Worm (Caenorhabditis elegans) whole organism, L4 larva: ENCODE measurements around the gene Y82E9BR.18.
A peak's percentile ranks its signal among the peaks of the same experiment; 100 is the strongest.

Experiments
- F26F4.8 ChIP-seq: fragments of 200-800 bp; sonication (Bioruptor generic); conservative IDR thresholded peaks from 2 replicates; pipeline ENCODE4 v1.3.6; 2022; ENCODE audit warnings: missing genetic modification characterization, missing compliant biosample characterization
- F49E8.2 ChIP-seq: sonication (generic microtip); optimal IDR thresholded peaks from 2 replicates; lab custom pipeline; 2016; ENCODE audit warnings: missing compliant biosample characterization, mild to moderate bottlenecking, missing genetic modification characterization, borderline replicate concordance
- R02D3.7 ChIP-seq: fragments of 150-350 bp; sonication (generic microtip); optimal IDR thresholded peaks from 3 replicates; lab custom pipeline; 2014; ENCODE audit warnings: missing biosample characterization, missing genetic modification characterization
- T20F7.1 ChIP-seq: fragments of 200-800 bp; sonication (Bioruptor generic); optimal IDR thresholded peaks from 2 replicates; lab custom pipeline; 2018; ENCODE audit warnings: mild to moderate bottlenecking, missing genetic modification characterization, missing compliant biosample characterization
- T26A8.4 ChIP-seq: fragments of 200-800 bp; sonication (Bioruptor generic); IDR thresholded peaks from 2 replicates; pipeline ENCODE4 v1.3.6; 2022; ENCODE audit warnings: missing genetic modification characterization, missing compliant biosample characterization
- aha-1 ChIP-seq: fragments of 150-350 bp; peaks from one replicate; lab custom pipeline; 2014; ENCODE audit warnings: missing biosample characterization, missing genetic modification characterization
- ceh-28 ChIP-seq: fragments of 150-350 bp; optimal IDR thresholded peaks from 2 replicates; lab custom pipeline; 2014; ENCODE audit warnings: missing biosample characterization, missing genetic modification reagents, missing genetic modification characterization
- ceh-82 ChIP-seq: sonication (generic microtip); optimal IDR thresholded peaks from 2 replicates; lab custom pipeline; 2017; ENCODE audit warnings: missing biosample characterization, missing genetic modification characterization
- ctbp-1 ChIP-seq: fragments of 200-800 bp; sonication (Bioruptor generic); IDR thresholded peaks from 2 replicates; pipeline ENCODE4 v1.3.6; 2022; ENCODE audit warnings: missing genetic modification reagents, missing genetic modification characterization, missing compliant biosample characterization
- daf-8 ChIP-seq: fragments of 200-800 bp; sonication (Bioruptor generic); IDR thresholded peaks from 2 replicates; pipeline ENCODE4 v1.3.6; 2022; ENCODE audit warnings: missing genetic modification characterization, missing compliant biosample characterization
- dmd-8 ChIP-seq: fragments of 200-800 bp; sonication (Bioruptor generic); IDR thresholded peaks from 2 replicates; pipeline ENCODE4 v1.3.6; 2022; ENCODE audit warnings: missing genetic modification characterization, missing compliant biosample characterization
- dpl-1 ChIP-seq: fragments of 150-350 bp; optimal IDR thresholded peaks from 2 replicates; lab custom pipeline; 2014; ENCODE audit warnings: missing biosample characterization, missing genetic modification reagents, missing genetic modification characterization
- duxl-1 ChIP-seq: sonication (generic microtip); optimal IDR thresholded peaks from 2 replicates; lab custom pipeline; 2016; ENCODE audit warnings: mild to moderate bottlenecking, missing genetic modification characterization, moderate library complexity, missing compliant biosample characterization; ENCODE audit not compliant: poor library complexity
- dve-1 ChIP-seq: sonication (generic microtip); optimal IDR thresholded peaks from 2 replicates; lab custom pipeline; 2017; ENCODE audit warnings: antibody characterized with exemption, mild to moderate bottlenecking, missing genetic modification characterization, missing compliant biosample characterization; ENCODE audit not compliant: insufficient read depth
- egl-27 ChIP-seq: sonication (generic microtip); optimal IDR thresholded peaks from 3 replicates; lab custom pipeline; 2017; ENCODE audit warnings: missing biosample characterization, missing genetic modification reagents, missing genetic modification characterization
- fos-1 ChIP-seq: fragments of 150-350 bp; optimal IDR thresholded peaks from 2 replicates; lab custom pipeline; 2014; ENCODE audit warnings: missing biosample characterization, missing genetic modification characterization
- hlh-30 ChIP-seq: sonication (generic microtip); optimal IDR thresholded peaks from 2 replicates; lab custom pipeline; 2017; ENCODE audit warnings: antibody characterized with exemption, mild to moderate bottlenecking, missing genetic modification characterization, missing compliant biosample characterization; ENCODE audit not compliant: insufficient read depth
- hmg-1.1 ChIP-seq: fragments of 200-800 bp; sonication (Bioruptor generic); IDR thresholded peaks from 2 replicates; pipeline ENCODE4 v1.3.6; 2022; ENCODE audit warnings: missing genetic modification reagents, missing genetic modification characterization, missing compliant biosample characterization
- lin-13 ChIP-seq: fragments of 150-350 bp; optimal IDR thresholded peaks from 2 replicates; lab custom pipeline; 2014; ENCODE audit warnings: missing biosample characterization, missing genetic modification reagents, missing genetic modification characterization
- lin-38 ChIP-seq: fragments of 200-800 bp; sonication (Bioruptor generic); IDR thresholded peaks from 2 replicates; pipeline ENCODE4 v1.3.6; 2022; ENCODE audit warnings: missing genetic modification reagents, missing genetic modification characterization, missing compliant biosample characterization
- lin-39 ChIP-seq: fragments of 150-350 bp; optimal IDR thresholded peaks from 2 replicates; lab custom pipeline; 2014; ENCODE audit warnings: missing biosample characterization, missing genetic modification reagents, missing genetic modification characterization
- lsy-2 ChIP-seq, 2 experiments: fragments of 150-350 bp in 1 of 2; sonication (generic microtip) in 1 of 2; optimal IDR thresholded peaks; 2 replicates each; lab custom pipeline; 2014 to 2017; ENCODE audit warnings: missing biosample characterization in 2 of 2, missing genetic modification characterization in 2 of 2
- mdl-1 ChIP-seq, 2 experiments: fragments of 150-350 bp in 1 of 2; sonication (generic microtip) in 1 of 2; optimal IDR thresholded peaks; 2 replicates each; lab custom pipeline; 2014 to 2017; ENCODE audit warnings: missing biosample characterization in 2 of 2, missing genetic modification characterization in 2 of 2
- mep-1 ChIP-seq: fragments of 150-350 bp; sonication (generic microtip); optimal IDR thresholded peaks from 3 replicates; lab custom pipeline; 2014; ENCODE audit warnings: missing biosample characterization, missing genetic modification characterization
- mes-2 ChIP-seq: sonication (generic microtip); optimal IDR thresholded peaks from 2 replicates; lab custom pipeline; 2016; ENCODE audit warnings: missing genotype, mild to moderate bottlenecking, missing genetic modification characterization, missing compliant biosample characterization; ENCODE audit not compliant: poor library complexity, severe bottlenecking
- mxl-3 ChIP-seq: fragments of 200-800 bp; sonication (Bioruptor generic); optimal IDR thresholded peaks from 2 replicates; lab custom pipeline; 2018; ENCODE audit warnings: mild to moderate bottlenecking, missing genetic modification characterization, missing compliant biosample characterization
- nhr-28 ChIP-seq: fragments of 150-350 bp; optimal IDR thresholded peaks from 2 replicates; lab custom pipeline; 2014; ENCODE audit warnings: missing biosample characterization, missing genetic modification characterization
- nhr-41 ChIP-seq: fragments of 200-800 bp; sonication (Bioruptor generic); IDR thresholded peaks from 2 replicates; pipeline ENCODE4 v1.3.6; 2022; ENCODE audit warnings: missing genetic modification reagents, missing genetic modification characterization, missing compliant biosample characterization
- nhr-48 ChIP-seq: sonication (generic microtip); optimal IDR thresholded peaks from 2 replicates; lab custom pipeline; 2016; ENCODE audit warnings: mild to moderate bottlenecking, missing genetic modification characterization, missing compliant biosample characterization
- nhr-6 ChIP-seq: fragments of 150-350 bp; optimal IDR thresholded peaks from 2 replicates; lab custom pipeline; 2014; ENCODE audit warnings: missing biosample characterization, missing genetic modification characterization
- nhr-77 ChIP-seq: fragments of 150-350 bp; optimal IDR thresholded peaks from 2 replicates; lab custom pipeline; 2014; ENCODE audit warnings: missing biosample characterization, missing genetic modification characterization
- rbr-2 ChIP-seq: sonication (generic microtip); optimal IDR thresholded peaks from 2 replicates; lab custom pipeline; 2016; ENCODE audit warnings: missing genotype, missing genetic modification characterization, missing compliant biosample characterization
- snpc-1.2 ChIP-seq: fragments of 200-800 bp; sonication (Bioruptor generic); IDR thresholded peaks from 2 replicates; pipeline ENCODE4 v1.3.6; 2022; ENCODE audit warnings: missing genetic modification reagents, missing genetic modification characterization, missing compliant biosample characterization
- snpc-4 ChIP-seq: fragments of 150-350 bp; optimal IDR thresholded peaks from 2 replicates; lab custom pipeline; 2014; ENCODE audit warnings: missing biosample characterization, missing genetic modification characterization
- spr-3 ChIP-seq: fragments of 200-800 bp; sonication (Bioruptor generic); optimal IDR thresholded peaks from 2 replicates; lab custom pipeline; 2018; ENCODE audit warnings: mild to moderate bottlenecking, missing genetic modification characterization, missing compliant biosample characterization
- unc-130 ChIP-seq: sonication (generic microtip); optimal IDR thresholded peaks from 2 replicates; lab custom pipeline; 2016; ENCODE audit warnings: missing genetic modification reagents, missing genetic modification characterization, missing compliant biosample characterization
- zfp-3 ChIP-seq: fragments of 200-800 bp; sonication (Bioruptor generic); conservative IDR thresholded peaks from 2 replicates; pipeline ENCODE4 v1.3.6; 2022; ENCODE audit warnings: missing genetic modification reagents, missing genetic modification characterization, missing compliant biosample characterization
- ztf-11 ChIP-seq: fragments of 150-350 bp; optimal IDR thresholded peaks from 2 replicates; lab custom pipeline; 2014; ENCODE audit warnings: missing biosample characterization, missing genetic modification characterization
- ztf-7 ChIP-seq: fragments of 150-350 bp; optimal IDR thresholded peaks from 2 replicates; lab custom pipeline; 2014; ENCODE audit warnings: missing biosample characterization, missing genetic modification characterization

The Y82E9BR.18 gene

DNA sequence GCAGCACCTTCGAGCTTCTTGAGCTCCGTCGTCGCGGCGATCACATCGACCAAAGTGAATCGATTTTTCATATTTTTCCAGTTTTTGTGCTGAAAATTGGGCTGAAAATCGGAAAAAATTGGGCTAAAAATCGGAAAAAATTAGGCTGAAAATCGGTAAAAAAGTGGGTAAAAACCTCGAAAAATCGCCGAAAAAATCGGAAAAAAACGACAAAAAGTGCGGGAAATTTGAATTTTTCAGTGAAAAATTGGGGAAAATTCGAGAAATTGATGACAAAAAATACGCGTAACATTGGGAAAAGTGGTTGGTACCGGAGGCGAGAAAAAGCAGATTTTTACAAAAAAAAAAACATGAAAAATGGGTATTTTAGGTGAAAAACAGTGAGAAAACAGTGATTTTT, at the start of gene Y82E9BR.18:
Gene Y82E9BR.18, minus strand, starts transcription at position 101 of the 400 bp plus-strand sequence.
- no peak for TF ChIP-seq mxl-3
- no peak for TF ChIP-seq unc-130 (GFP tag; lab: Kevin White, UChicago)
- no peak for TF ChIP-seq mes-2 (tag; lab: Kevin White, UChicago)
- TF ChIP-seq duxl-1, result no peak
- TF ChIP-seq nhr-41, result no peak
- TF ChIP-seq dmd-8 (GFP tag; lab: Robert Waterston, UW), result no peak
- TF ChIP-seq egl-27 (tag; lab: Kevin White, UChicago), result no peak
- TF ChIP-seq snpc-4 (tag; lab: Kevin White, UChicago), result no peak
- no peak for TF ChIP-seq nhr-28
- no peak for TF ChIP-seq ctbp-1 (GFP tag; lab: Robert Waterston, UW)
- TF ChIP-seq, all 104 proteins: peak for 0

DNA sequence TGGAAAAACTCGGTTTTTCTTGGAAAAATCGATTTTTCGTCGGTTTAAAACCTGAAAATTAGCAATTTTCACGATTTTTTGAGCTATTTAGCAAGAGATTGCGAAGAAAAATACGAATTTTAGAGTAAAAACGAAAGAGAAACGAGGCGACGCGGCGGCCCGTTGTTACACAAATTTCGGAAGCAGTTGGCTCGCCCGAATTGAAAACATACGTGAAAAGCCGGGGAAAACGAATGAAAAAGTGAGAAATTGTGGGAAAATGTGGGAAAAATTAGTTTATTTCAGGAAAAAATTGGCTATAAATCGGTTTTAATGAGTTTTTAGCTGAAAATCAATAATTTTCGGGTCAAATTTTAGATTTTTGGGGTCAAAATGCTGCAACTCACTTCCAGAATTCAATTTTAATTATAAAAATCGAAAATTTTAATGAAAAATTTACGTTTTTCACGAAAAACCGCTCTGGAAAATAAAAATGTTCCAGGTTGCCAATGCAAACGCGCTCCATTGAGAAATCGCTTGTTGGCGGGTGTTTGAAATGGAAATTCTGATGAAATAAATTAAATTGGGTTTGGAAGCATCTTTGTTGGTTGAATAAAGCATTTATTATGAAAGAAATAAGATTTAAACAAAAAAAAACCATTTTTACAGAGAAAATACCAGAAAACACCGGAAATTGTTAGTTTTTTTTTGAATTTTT, 49.6 kb upstream of the Y82E9BR.18 start, which contains the start of gene snf-6:
Gene snf-6, minus strand, starts transcription at position 51 of the 697 bp plus-strand sequence.
- TF ChIP-seq lsy-2 (tag; optimal IDR thresholded peaks at IDR 0.05; lab: Kevin White, UChicago) (peak in 1 of 2 experiments; percentile 55), hmg-1.1 (GFP tag; lab: Robert Waterston, UW) (0 out of 2 replicates have a peak, but pooled peaks have one; percentile 11), nhr-77 (tag; lab: Kevin White, UChicago) (peak; percentile 10), T20F7.1 (GFP tag; lab: Kevin White, UChicago) (no peak), rbr-2 (no peak), R02D3.7 (tag; lab: Kevin White, UChicago) (no peak), snpc-1.2 (no peak), zfp-3 (GFP tag; lab: Robert Waterston, UW) (no peak), lin-39 (tag; lab: Kevin White, UChicago) (no peak), nhr-6 (peak; percentile 15), ztf-11 (tag; lab: Kevin White, UChicago) (no peak), dpl-1 (GFP tag; lab: Kevin White, UChicago) (peak; percentile 87), fos-1 (tag; lab: Kevin White, UChicago) (no peak), T26A8.4 (no peak), dmd-8 (GFP tag; lab: Robert Waterston, UW) (no peak), lin-38 (peak; percentile 96), F49E8.2 (tag; lab: Kevin White, UChicago) (no peak), dve-1 (tag; lab: Kevin White, UChicago) (peak; percentile 32), ceh-28 (no peak), lin-13 (GFP tag; lab: Kevin White, UChicago) (peak; percentile 52), spr-3 (GFP tag; lab: Kevin White, UChicago) (no peak), mes-2 (tag; lab: Kevin White, UChicago) (peak; percentile 61), mep-1 (peak; percentile 16)

DNA sequence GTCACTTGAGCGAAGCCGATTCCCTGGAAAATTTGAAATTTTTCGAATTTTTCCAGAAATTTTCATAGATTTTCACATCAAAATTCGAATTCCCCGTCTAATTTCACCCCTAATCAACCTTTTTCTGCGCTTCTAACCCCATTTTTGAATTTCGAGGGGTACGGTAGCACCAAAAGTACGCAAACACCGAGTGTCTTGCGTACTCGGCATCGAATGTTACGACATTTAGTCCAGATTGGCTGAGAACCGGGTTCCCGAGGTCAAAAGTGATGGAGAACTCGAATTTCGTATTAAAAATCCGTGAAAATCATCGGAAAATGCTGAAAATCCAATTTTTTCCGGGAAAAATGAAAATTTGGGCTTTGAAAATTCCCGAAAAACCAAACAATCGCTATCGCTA, 45.1 kb upstream of the Y82E9BR.18 start:
- no peak for TF ChIP-seq daf-8 (GFP tag; lab: Robert Waterston, UW)
- TF ChIP-seq aha-1 (tag; lab: Kevin White, UChicago), result peak; percentile 75
- no peak for TF ChIP-seq ceh-82 (tag; lab: Kevin White, UChicago)
- TF ChIP-seq, all 104 proteins: peak for 1

DNA sequence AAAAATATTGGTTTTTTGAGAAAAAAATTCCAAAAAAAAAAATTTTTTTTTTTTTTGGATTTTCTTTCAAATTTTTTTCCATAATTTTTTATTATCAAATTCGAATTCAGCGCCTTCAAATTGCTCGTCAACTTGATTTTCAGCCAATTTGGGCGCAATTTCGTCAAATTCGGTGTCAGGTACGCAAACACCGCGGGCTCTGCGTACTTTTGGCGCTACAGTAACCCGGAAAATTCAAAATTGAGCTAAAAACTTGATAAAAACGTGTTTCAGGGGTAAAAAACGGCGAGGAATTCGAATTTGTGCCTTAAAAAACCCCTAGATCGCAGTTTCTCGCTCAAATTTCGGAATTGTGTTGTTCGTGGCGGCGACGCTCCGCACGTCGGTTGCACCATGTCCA, 36.6 kb upstream of the Y82E9BR.18 start:
- TF ChIP-seq aha-1 (tag; lab: Kevin White, UChicago) (peak; percentile 18), daf-8 (GFP tag; lab: Robert Waterston, UW) (no peak), nhr-48 (tag; lab: Kevin White, UChicago) (no peak), mes-2 (tag; lab: Kevin White, UChicago) (no peak), lsy-2 (tag; optimal IDR thresholded peaks at IDR 0.05; lab: Kevin White, UChicago) (peak; percentile 16 to 78), lin-13 (GFP tag; lab: Kevin White, UChicago) (peak; percentile 88), hlh-30 (tag; lab: Kevin White, UChicago) (no peak), ztf-7 (tag; lab: Kevin White, UChicago) (no peak), F26F4.8 (no peak), mdl-1 (tag; optimal IDR thresholded peaks at IDR 0.05; lab: Kevin White, UChicago) (no peak), nhr-28 (no peak)
- TF ChIP-seq, all 104 proteins: peak for 3
